Worm (Caenorhabditis elegans): ENCODE measurements around the gene C56A3.5.

DNA sequence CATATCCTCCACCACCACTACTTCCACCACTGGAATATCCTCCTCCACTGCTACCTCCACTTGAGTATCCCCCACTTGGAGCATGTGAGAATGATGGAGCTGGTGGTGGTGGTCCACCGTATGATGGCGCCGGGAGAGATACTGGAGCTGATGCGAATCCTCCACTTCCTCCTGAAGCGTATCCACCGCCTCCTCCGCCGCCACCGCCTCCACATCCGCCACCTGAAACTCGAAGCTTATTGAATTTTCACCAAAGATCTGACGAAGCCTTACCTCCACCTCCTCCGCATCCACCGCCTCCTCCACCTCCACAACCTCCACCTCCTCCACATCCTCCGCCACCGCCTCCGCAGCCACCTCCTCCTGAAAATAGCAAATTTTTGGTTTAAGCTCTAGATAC is 11.0 kb downstream of the C56A3.5 start:
- TF ChIP-seq skn-1 (tag; optimal IDR thresholded peaks at IDR 0.05), result no peak
- TF ChIP-seq aha-1 (tag; optimal IDR thresholded peaks at IDR 0.05), result no peak
- TF ChIP-seq F16B12.6 (tag; optimal IDR thresholded peaks at IDR 0.05), result no peak
- TF ChIP-seq lin-35 (GFP tag; optimal IDR thresholded peaks at IDR 0.05), result no peak
- TF ChIP-seq unc-130 (tag; optimal IDR thresholded peaks at IDR 0.05), result no peak
- no peak for TF ChIP-seq dpl-1 (GFP tag; optimal IDR thresholded peaks at IDR 0.05)
